Fruit fly (Drosophila melanogaster) whole organism, prepupa: Measurements from ENCODE around the gene alpha-PheRS.

Source experiments
- Blimp-1 ChIP-seq: fragments of 200-800 bp; sonication (Bioruptor generic); optimal IDR thresholded peaks from 3 replicates; lab custom pipeline; 2017; ENCODE audit warnings: missing biosample characterization, missing genetic modification characterization, mild to moderate bottlenecking, moderate library complexity, missing genetic modification reagents
- CG10631 ChIP-seq: fragments of 200-800 bp; sonication (Bioruptor generic); optimal IDR thresholded peaks from 2 replicates; lab custom pipeline; 2016; ENCODE audit warnings: missing biosample characterization, missing genetic modification characterization
- CG10669 ChIP-seq: fragments of 200-800 bp; sonication (Bioruptor generic); optimal IDR thresholded peaks from 3 replicates; lab custom pipeline; 2018; ENCODE audit warnings: missing biosample characterization, mild to moderate bottlenecking, missing genetic modification characterization, moderate library complexity
- CG11762 ChIP-seq: fragments of 200-800 bp; sonication (Bioruptor generic); optimal IDR thresholded peaks from 3 replicates; lab custom pipeline; 2016; ENCODE audit warnings: missing biosample characterization, missing genetic modification characterization; ENCODE audit not compliant: insufficient read depth
- CG11902 ChIP-seq: fragments of 200-800 bp; sonication (Bioruptor generic); optimal IDR thresholded peaks from 3 replicates; lab custom pipeline; 2016; ENCODE audit warnings: missing biosample characterization, missing genetic modification characterization
- CG1621 ChIP-seq: fragments of 200-800 bp; sonication (Bioruptor generic); optimal IDR thresholded peaks from 3 replicates; lab custom pipeline; 2018; ENCODE audit warnings: missing biosample characterization, mild to moderate bottlenecking, missing genetic modification characterization
- CG16779 ChIP-seq: fragments of 200-800 bp; sonication (Bioruptor generic); optimal IDR thresholded peaks from 3 replicates; lab custom pipeline; 2017; ENCODE audit warnings: missing biosample characterization, mild to moderate bottlenecking, missing genetic modification characterization
- CG3032 ChIP-seq: fragments of 200-800 bp; optimal IDR thresholded peaks from 2 replicates; lab custom pipeline; 2019; ENCODE audit warnings: missing biosample characterization, mild to moderate bottlenecking, missing genetic modification characterization, moderate library complexity
- CG32006 ChIP-seq: fragments of 200-800 bp; sonication (Bioruptor generic); optimal IDR thresholded peaks from 3 replicates; lab custom pipeline; 2017; ENCODE audit warnings: missing biosample characterization, mild to moderate bottlenecking, missing genetic modification characterization
- CG34406 ChIP-seq: fragments of 200-800 bp; sonication (Bioruptor generic); optimal IDR thresholded peaks from 3 replicates; lab custom pipeline; 2016; ENCODE audit warnings: missing biosample characterization, missing genetic modification characterization
- CG3919 ChIP-seq: fragments of 200-800 bp; sonication (Bioruptor generic); optimal IDR thresholded peaks from 3 replicates; lab custom pipeline; 2016; ENCODE audit warnings: missing biosample characterization, missing genetic modification characterization
- CG4318 ChIP-seq: fragments of 200-800 bp; sonication (Bioruptor generic); optimal IDR thresholded peaks from 3 replicates; lab custom pipeline; 2017; ENCODE audit warnings: missing biosample characterization, mild to moderate bottlenecking, missing genetic modification characterization
- CG6163 ChIP-seq: fragments of 200-800 bp; sonication (Bioruptor generic); IDR thresholded peaks from 3 replicates; pipeline ENCODE4 v1.3.6; 2022; ENCODE audit warnings: missing biosample characterization, missing genetic modification characterization
- CG6276 ChIP-seq: fragments of 200-800 bp; sonication (Bioruptor generic); optimal IDR thresholded peaks from 2 replicates; lab custom pipeline; 2017; ENCODE audit warnings: missing biosample characterization, mild to moderate bottlenecking, missing genetic modification characterization
- CG6854 ChIP-seq: fragments of 200-800 bp; sonication (Bioruptor generic); optimal IDR thresholded peaks from 2 replicates; lab custom pipeline; 2017; ENCODE audit warnings: missing biosample characterization, mild to moderate bottlenecking, missing genetic modification characterization
- CG8319 ChIP-seq: fragments of 200-800 bp; sonication (Bioruptor generic); optimal IDR thresholded peaks from 3 replicates; lab custom pipeline; 2016; ENCODE audit warnings: missing biosample characterization, missing genetic modification characterization
- CG9139 ChIP-seq: fragments of 200-800 bp; sonication (Bioruptor generic); optimal IDR thresholded peaks from 3 replicates; lab custom pipeline; 2017; ENCODE audit warnings: missing biosample characterization, mild to moderate bottlenecking, missing genetic modification characterization
- Eip75B ChIP-seq: fragments of 200-800 bp; sonication (Bioruptor generic); optimal IDR thresholded peaks from 3 replicates; lab custom pipeline; 2016; ENCODE audit warnings: missing biosample characterization, missing genetic modification characterization
- Eip78C ChIP-seq: fragments of 200-800 bp; sonication (Bioruptor generic); peaks from one replicate; lab custom pipeline; 2016; ENCODE audit warnings: missing biosample characterization, missing genetic modification characterization
- Eip93F ChIP-seq: fragments of 200-800 bp; sonication (Bioruptor generic); optimal IDR thresholded peaks from 2 replicates; lab custom pipeline; 2016; ENCODE audit warnings: missing biosample characterization, mild to moderate bottlenecking, missing genetic modification characterization
- Ets96B ChIP-seq: fragments of 200-800 bp; optimal IDR thresholded peaks from 2 replicates; lab custom pipeline; 2019; ENCODE audit warnings: missing biosample characterization, mild to moderate bottlenecking, missing genetic modification characterization, moderate library complexity
- Gug ChIP-seq: fragments of 200-800 bp; sonication (Bioruptor generic); IDR thresholded peaks from 2 replicates; pipeline ENCODE4 v1.3.6; 2022; ENCODE audit warnings: missing biosample characterization, missing genetic modification characterization
- Hr39 ChIP-seq: fragments of 200-800 bp; sonication (Bioruptor generic); optimal IDR thresholded peaks from 2 replicates; lab custom pipeline; 2016; ENCODE audit warnings: missing biosample characterization, missing genetic modification characterization
- Lpt ChIP-seq: fragments of 200-800 bp; sonication (Bioruptor generic); optimal IDR thresholded peaks from 3 replicates; lab custom pipeline; 2016; ENCODE audit warnings: missing biosample characterization, missing genetic modification characterization
- OdsH ChIP-seq: fragments of 200-800 bp; sonication (Bioruptor generic); optimal IDR thresholded peaks from 3 replicates; lab custom pipeline; 2016; ENCODE audit warnings: missing biosample characterization, missing genetic modification characterization
- Smox ChIP-seq: fragments of 200-800 bp; sonication (Bioruptor generic); optimal IDR thresholded peaks from 3 replicates; lab custom pipeline; 2016; ENCODE audit warnings: missing biosample characterization, missing genetic modification characterization
- Sox102F ChIP-seq: fragments of 200-800 bp; sonication (Bioruptor generic); optimal IDR thresholded peaks from 2 replicates; lab custom pipeline; 2016; ENCODE audit warnings: missing biosample characterization, mild to moderate bottlenecking, missing genetic modification characterization
- Sox14 ChIP-seq: fragments of 200-800 bp; sonication (Bioruptor generic); optimal IDR thresholded peaks from 3 replicates; lab custom pipeline; 2016; ENCODE audit warnings: missing biosample characterization, missing genetic modification characterization
- Sox15 ChIP-seq: fragments of 200-800 bp; sonication (Bioruptor generic); optimal IDR thresholded peaks from 3 replicates; lab custom pipeline; 2016; ENCODE audit warnings: missing biosample characterization, missing genetic modification characterization
- achi ChIP-seq: fragments of 200-800 bp; sonication (Bioruptor generic); optimal IDR thresholded peaks from 3 replicates; lab custom pipeline; 2016; ENCODE audit warnings: missing biosample characterization, missing genetic modification characterization
- acj6 ChIP-seq: fragments of 200-800 bp; sonication (Bioruptor generic); optimal IDR thresholded peaks from 3 replicates; lab custom pipeline; 2016; ENCODE audit warnings: missing biosample characterization, missing genetic modification characterization
- cyc ChIP-seq: fragments of 200-800 bp; sonication (Bioruptor generic); optimal IDR thresholded peaks from 3 replicates; lab custom pipeline; 2016; ENCODE audit warnings: missing biosample characterization, missing genetic modification characterization
- dac ChIP-seq: fragments of 200-800 bp; sonication (Bioruptor generic); optimal IDR thresholded peaks from 2 replicates; lab custom pipeline; 2017; ENCODE audit warnings: missing biosample characterization, mild to moderate bottlenecking, missing genetic modification characterization
- dsx ChIP-seq: fragments of 200-800 bp; optimal IDR thresholded peaks from 3 replicates; lab custom pipeline; 2019; ENCODE audit warnings: missing biosample characterization, mild to moderate bottlenecking, missing genetic modification characterization, moderate library complexity; ENCODE audit not compliant: poor library complexity, severe bottlenecking
- eg ChIP-seq: fragments of 200-800 bp; sonication (Bioruptor generic); IDR thresholded peaks from 3 replicates; pipeline ENCODE4 v1.3.6; 2022; ENCODE audit warnings: missing biosample characterization, missing genetic modification characterization
- esn ChIP-seq: fragments of 200-800 bp; sonication (Bioruptor generic); optimal IDR thresholded peaks from 2 replicates; lab custom pipeline; 2016; ENCODE audit warnings: missing biosample characterization, mild to moderate bottlenecking, missing genetic modification characterization, moderate library complexity
- fd59A ChIP-seq: fragments of 200-800 bp; sonication (Bioruptor generic); optimal IDR thresholded peaks from 2 replicates; lab custom pipeline; 2017; ENCODE audit warnings: missing biosample characterization, mild to moderate bottlenecking, missing genetic modification characterization, missing genetic modification reagents
- fd85E ChIP-seq: fragments of 200-800 bp; sonication (Bioruptor generic); optimal IDR thresholded peaks from 3 replicates; lab custom pipeline; 2016; ENCODE audit warnings: missing biosample characterization, missing genetic modification characterization
- fkh ChIP-seq: fragments of 200-800 bp; sonication (Bioruptor generic); optimal IDR thresholded peaks from 3 replicates; lab custom pipeline; 2017; ENCODE audit warnings: missing biosample characterization, mild to moderate bottlenecking, missing genetic modification characterization, moderate library complexity
- lz ChIP-seq: fragments of 200-800 bp; sonication (Bioruptor generic); optimal IDR thresholded peaks from 3 replicates; lab custom pipeline; 2016; ENCODE audit warnings: missing biosample characterization, missing genetic modification characterization
- net ChIP-seq: fragments of 200-800 bp; sonication (Bioruptor generic); optimal IDR thresholded peaks from 3 replicates; lab custom pipeline; 2016; ENCODE audit warnings: missing biosample characterization, missing genetic modification characterization
- pdm3 ChIP-seq: fragments of 200-800 bp; sonication (Bioruptor generic); optimal IDR thresholded peaks from 3 replicates; lab custom pipeline; 2016; ENCODE audit warnings: missing biosample characterization, missing genetic modification characterization
- svp ChIP-seq: fragments of 200-800 bp; sonication (Bioruptor generic); peaks from one replicate; lab custom pipeline; 2016; ENCODE audit warnings: missing biosample characterization, missing genetic modification characterization
- topi ChIP-seq: fragments of 200-800 bp; sonication (Bioruptor generic); optimal IDR thresholded peaks from 3 replicates; lab custom pipeline; 2016; ENCODE audit warnings: missing biosample characterization, missing genetic modification characterization
- vri ChIP-seq: fragments of 200-800 bp; sonication (Bioruptor generic); optimal IDR thresholded peaks from 3 replicates; lab custom pipeline; 2016; ENCODE audit warnings: missing biosample characterization, mild to moderate bottlenecking, missing genetic modification characterization

The alpha-PheRS gene

dm6 chrX:8143537-8143936 lies 1.9 kb downstream of the alpha-PheRS start, which contains the start of gene CG17982 (continued):
- peak; percentile 95 for TF ChIP-seq Sox102F (GFP tag; lab: Kevin White, UChicago)
- no peak for TF ChIP-seq Smox (GFP tag; lab: Kevin White, UChicago)
- peak; percentile 81 for TF ChIP-seq Gug (GFP tag; lab: Robert Waterston, UW)
- TF ChIP-seq CG11762 (GFP tag; lab: Kevin White, UChicago) = peak; percentile 77
- TF ChIP-seq Lpt (GFP tag; lab: Kevin White, UChicago) = peak; percentile 86
- peak; percentile 72 for TF ChIP-seq CG11902
- TF ChIP-seq OdsH = peak; percentile 90
- TF ChIP-seq Eip75B = peak; percentile 94
- TF ChIP-seq dac (GFP tag; lab: Kevin White, UChicago) = peak; percentile 80
- peak; percentile 76 for TF ChIP-seq CG6854 (GFP tag; lab: Kevin White, UChicago)
- TF ChIP-seq CG6163 (GFP tag; lab: Robert Waterston, UW) = peak; percentile 93
- TF ChIP-seq pdm3 (GFP tag; lab: Kevin White, UChicago) = peak; percentile 94
- TF ChIP-seq svp = no peak
- TF ChIP-seq CG9139 (GFP tag; lab: Kevin White, UChicago) = no peak
- peak; percentile 74 for TF ChIP-seq fd59A
- peak; percentile 90 for TF ChIP-seq CG10631 (GFP tag; lab: Kevin White, UChicago)

- TF ChIP-seq CG6276 = no peak
- peak; percentile 18 for TF ChIP-seq Sox14 (GFP tag; lab: Kevin White, UChicago)
- TF ChIP-seq Eip78C (GFP tag; lab: Kevin White, UChicago) = peak; percentile 50
- no peak for TF ChIP-seq topi (GFP tag; lab: Kevin White, UChicago)
Measured at dm6 chrX:8142067-8142462, 3.3 kb downstream of the alpha-PheRS start, which contains the start of gene Smox. Gene Smox, minus strand, starts transcription at chrX:8142279.

- TF ChIP-seq Eip93F (GFP tag; lab: Kevin White, UChicago) (peak; percentile 0), pdm3 (GFP tag; lab: Kevin White, UChicago) (peak; percentile 8), Hr39 (GFP tag; lab: Kevin White, UChicago) (peak; percentile 21), CG16779 (tag; lab: Kevin White, UChicago) (no peak), CG34406 (GFP tag; lab: Kevin White, UChicago) (peak; percentile 6), OdsH (no peak), Ets96B (peak; percentile 28), topi (GFP tag; lab: Kevin White, UChicago) (peak; percentile 30), vri (GFP tag; lab: Kevin White, UChicago) (peak; percentile 54), net (GFP tag; lab: Kevin White, UChicago) (peak; percentile 47), svp (peak; percentile 83), eg (GFP tag; lab: Robert Waterston, UW) (peak; percentile 57), CG3032 (peak; percentile 3), lz (no peak), CG3919 (GFP tag; lab: Kevin White, UChicago) (peak; percentile 17), CG10669 (no peak), CG11762 (GFP tag; lab: Kevin White, UChicago) (no peak), dsx (no peak), CG8319 (no peak), fd85E (GFP tag; lab: Kevin White, UChicago) (no peak), dac (GFP tag; lab: Kevin White, UChicago) (no peak), esn (GFP tag; lab: Kevin White, UChicago) (peak; percentile 47), acj6 (GFP tag; lab: Kevin White, UChicago) (no peak), Eip75B (peak; percentile 38), Sox14 (GFP tag; lab: Kevin White, UChicago) (no peak), achi (no peak), CG6163 (GFP tag; lab: Robert Waterston, UW) (peak; percentile 57; the same call in 1 of the 3 replicates), CG4318 (GFP tag; lab: Kevin White, UChicago) (no peak), fkh (GFP tag; lab: Kevin White, UChicago) (no peak), Sox15 (no peak), Blimp-1 (GFP tag; lab: Kevin White, UChicago) (no peak), Gug (GFP tag; lab: Robert Waterston, UW) (no peak), CG1621 (tag; lab: Kevin White, UChicago) (peak; percentile 85), cyc (GFP tag; lab: Kevin White, UChicago) (no peak), Smox (GFP tag; lab: Kevin White, UChicago) (no peak), CG32006 (GFP tag; lab: Kevin White, UChicago) (peak; percentile 12), Lpt (GFP tag; lab: Kevin White, UChicago) (no peak)
Measured at dm6 chrX:8141353-8142066, 3.9 kb downstream of the alpha-PheRS start.
